Worm (Caenorhabditis elegans): ENCODE data around the gene srd-43.

The srd-43 gene

DNA sequence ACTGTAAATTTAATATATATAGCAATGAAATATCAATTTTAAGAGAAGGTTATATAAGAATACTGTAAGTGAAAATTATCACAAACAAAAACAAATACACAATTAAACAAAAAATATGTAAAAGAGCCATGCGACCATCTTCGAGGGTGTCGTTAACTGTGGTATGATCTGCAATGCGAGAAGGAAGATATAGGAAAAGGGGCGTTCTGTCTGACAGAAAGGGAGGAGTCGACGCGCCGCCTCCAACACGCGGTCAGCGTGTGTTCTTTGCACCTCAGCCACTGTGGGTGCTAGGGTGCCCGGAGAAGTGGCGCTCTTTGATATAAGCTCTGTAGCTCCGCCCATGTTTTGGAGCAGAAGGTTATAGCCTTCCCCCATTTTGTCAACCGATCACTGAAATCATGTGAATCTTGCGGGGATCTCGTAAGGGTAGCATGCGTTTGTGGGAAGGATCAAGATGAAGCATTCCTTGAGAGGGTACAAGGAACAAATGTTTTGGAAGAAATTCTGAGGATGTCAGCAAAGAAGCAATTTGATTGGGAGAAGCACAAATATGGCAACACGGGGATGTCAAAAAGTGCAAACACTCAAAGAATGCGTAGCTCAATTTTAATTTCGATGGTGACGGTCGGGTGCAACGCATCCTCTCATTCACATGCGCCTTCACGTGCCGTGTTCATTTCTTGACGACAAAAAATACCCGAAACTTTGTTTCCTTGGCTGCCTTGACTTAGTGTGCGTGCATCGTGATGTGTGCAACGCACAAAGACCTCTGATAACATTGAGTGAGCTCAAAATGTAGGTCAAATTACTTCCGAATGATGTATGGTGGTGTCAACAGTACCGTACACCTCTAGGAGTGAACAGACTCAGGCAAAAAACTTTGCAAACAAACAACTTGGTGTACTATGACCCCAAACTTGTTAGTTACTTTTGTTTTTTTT lies 45.4 kb upstream of the srd-43 start, which contains the start of gene mxl-3:
mxl-3 (minus strand) TSS at position 1 of the 944 bp plus-strand sequence.
- TF ChIP-seq ceh-18 (tag; optimal IDR thresholded peaks at IDR 0.05) (peak; percentile 11), C08G9.2 (tag; optimal IDR thresholded peaks at IDR 0.05) (peak; percentile 2), ceh-45 (GFP tag; IDR thresholded peaks at IDR 0.05) (no peak)

DNA sequence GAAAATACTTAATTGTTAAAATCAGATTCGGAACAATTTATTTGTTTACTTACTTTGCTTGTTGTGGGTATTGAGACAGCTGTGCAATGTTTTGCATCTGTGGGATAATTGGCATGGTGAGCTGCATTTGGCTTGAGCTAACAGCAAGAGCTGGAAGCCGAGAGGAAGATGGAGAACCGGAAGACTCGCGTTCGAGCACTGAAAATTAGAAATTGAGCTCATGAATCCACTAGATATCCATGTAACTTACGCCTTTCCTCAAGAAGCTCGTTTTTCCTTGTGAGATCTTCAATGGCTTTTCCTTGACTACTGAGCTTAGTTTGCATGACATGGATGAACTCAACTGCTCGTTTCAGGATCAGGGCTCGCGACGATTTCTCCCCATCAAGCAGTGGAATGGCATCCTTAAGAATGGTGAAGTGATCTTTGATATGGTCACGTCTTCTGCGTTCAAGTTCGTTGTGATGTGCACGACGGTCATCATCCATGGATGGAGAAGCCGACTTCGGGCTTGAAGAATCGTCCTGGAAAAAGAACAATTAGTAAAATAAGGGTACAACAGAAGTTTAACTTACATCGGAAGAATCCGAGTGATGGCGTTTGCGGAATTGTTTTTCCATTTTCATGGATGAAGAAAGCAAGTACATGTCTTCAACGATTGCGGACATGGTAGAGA lies 44.6 kb upstream of the srd-43 start:
- no peak for TF ChIP-seq tbx-7 (tag; optimal IDR thresholded peaks at IDR 0.05)
- no peak for TF ChIP-seq Y22D7AL.16 (tag; optimal IDR thresholded peaks at IDR 0.05)
- no peak for TF ChIP-seq unc-42 (tag; optimal IDR thresholded peaks at IDR 0.05)
- no peak for TF ChIP-seq C38D4.7 (GFP tag; optimal IDR thresholded peaks at IDR 0.05)
- no peak for TF ChIP-seq ztf-16 (tag; optimal IDR thresholded peaks at IDR 0.05)
- no peak for TF ChIP-seq ceh-34 (tag; optimal IDR thresholded peaks at IDR 0.05)
- no peak for TF ChIP-seq odd-2 (tag; optimal IDR thresholded peaks at IDR 0.05)
- no peak for TF ChIP-seq hlh-6 (tag; optimal IDR thresholded peaks at IDR 0.05)
- no peak for TF ChIP-seq ceh-30 (tag; optimal IDR thresholded peaks at IDR 0.05)
- no peak for TF ChIP-seq lin-11 (tag; optimal IDR thresholded peaks at IDR 0.05)
- TF ChIP-seq hlh-15 (tag; optimal IDR thresholded peaks at IDR 0.05): no peak

DNA sequence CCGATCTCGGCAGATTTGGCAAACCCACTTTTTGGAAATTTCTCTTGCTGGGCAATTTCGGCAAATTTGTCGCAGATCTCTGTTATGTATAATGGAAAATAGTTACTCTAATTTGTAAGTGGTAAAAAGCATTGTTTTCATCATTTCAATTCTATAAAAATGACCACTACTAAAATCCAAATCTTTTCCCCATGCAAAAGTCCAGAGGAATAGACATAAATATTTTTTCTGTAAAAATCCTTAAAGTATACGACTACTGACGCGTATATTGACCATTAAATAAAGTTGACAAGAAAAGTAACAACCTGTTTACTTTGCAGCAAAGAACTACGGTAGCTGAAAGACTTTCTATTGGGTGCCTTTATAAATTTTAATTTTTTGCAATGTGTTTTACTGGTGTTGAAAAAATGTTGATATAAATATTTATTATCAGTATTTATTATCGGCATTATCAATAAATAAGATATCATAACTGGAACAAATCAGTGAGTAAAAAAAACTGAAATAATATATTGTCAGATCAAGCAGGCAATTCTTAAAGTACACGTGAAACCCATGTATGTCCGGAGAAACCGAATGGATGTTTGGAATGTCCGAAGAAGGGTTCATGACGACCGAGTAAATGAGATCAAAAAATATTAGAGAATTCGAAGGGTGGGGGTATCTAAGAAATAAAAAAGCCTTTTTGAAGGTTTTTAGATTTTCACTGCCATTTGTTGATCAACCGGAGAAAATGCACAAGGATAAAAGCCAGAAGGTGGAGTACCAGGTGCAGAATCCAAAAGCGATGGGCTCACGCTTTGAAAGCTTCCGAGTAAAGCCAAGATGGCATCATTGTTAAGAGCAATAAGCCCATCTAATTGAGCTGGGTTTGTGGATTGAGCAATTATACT lies 43.8 kb upstream of the srd-43 start:
- TF ChIP-seq ama-1 (optimal IDR thresholded peaks at IDR 0.05) (no peak), elt-2 (tag; optimal IDR thresholded peaks at IDR 0.05) (peak; percentile 12), hlh-13 (GFP tag; optimal IDR thresholded peaks at IDR 0.05) (no peak), hlh-8 (tag; optimal IDR thresholded peaks at IDR 0.05) (no peak), ttx-3 (tag; optimal IDR thresholded peaks at IDR 0.05) (no peak), pha-2 (tag; optimal IDR thresholded peaks at IDR 0.05) (no peak), Y22D7AL.16 (tag; optimal IDR thresholded peaks at IDR 0.05) (no peak)

DNA sequence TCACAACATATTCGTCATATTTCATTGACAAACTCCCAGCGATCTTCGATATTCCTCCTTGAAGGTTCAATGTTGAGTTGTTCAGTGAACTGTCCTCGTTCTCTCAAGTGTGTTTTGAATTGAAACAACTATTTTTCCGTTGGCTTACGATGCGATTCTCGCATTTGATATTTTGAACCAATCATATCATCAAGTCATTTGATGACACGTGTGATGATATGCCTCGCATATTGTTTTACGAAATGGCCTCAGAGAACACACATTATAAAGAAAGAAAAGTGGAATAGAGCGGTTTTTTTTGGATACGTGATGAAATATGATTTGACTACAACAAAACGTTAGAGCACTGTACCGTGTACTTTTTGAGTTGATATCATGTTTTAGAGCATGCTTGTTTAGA lies 42.8 kb upstream of the srd-43 start:
- TF ChIP-seq nfya-1 (tag; optimal IDR thresholded peaks at IDR 0.05): no peak

DNA sequence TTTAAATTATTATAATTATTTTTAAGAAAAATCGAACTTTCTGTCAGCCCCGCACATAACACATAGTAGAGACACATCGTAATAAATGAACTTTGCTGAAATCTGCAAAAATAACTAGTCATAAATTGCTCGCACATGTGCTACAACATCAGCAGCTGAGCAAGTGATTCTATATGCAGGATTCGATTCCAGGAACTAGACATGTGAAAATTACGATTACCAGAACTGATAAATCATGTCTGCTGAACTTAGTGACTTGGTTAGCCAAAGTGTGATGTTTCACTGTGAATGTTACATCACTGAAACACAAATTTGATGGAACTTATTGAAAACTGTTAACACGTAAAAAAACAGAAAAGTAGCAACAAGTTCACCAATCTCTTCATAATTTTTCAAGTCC lies 41.6 kb upstream of the srd-43 start:
- TF ChIP-seq pqm-1 (tag; optimal IDR thresholded peaks at IDR 0.05): no peak
- no peak for TF ChIP-seq ttx-3 (tag; optimal IDR thresholded peaks at IDR 0.05)
- no peak for TF ChIP-seq unc-42 (tag; optimal IDR thresholded peaks at IDR 0.05)
- no peak for TF ChIP-seq C08G9.2 (tag; optimal IDR thresholded peaks at IDR 0.05)
- no peak for TF ChIP-seq hlh-8 (tag; optimal IDR thresholded peaks at IDR 0.05)
- TF ChIP-seq che-1 (tag; optimal IDR thresholded peaks at IDR 0.05): no peak
- no peak for TF ChIP-seq ceh-9 (tag; optimal IDR thresholded peaks at IDR 0.05)
- no peak for TF ChIP-seq odd-2 (tag; optimal IDR thresholded peaks at IDR 0.05)
- TF ChIP-seq ceh-48 (tag; optimal IDR thresholded peaks at IDR 0.05): no peak
- no peak for TF ChIP-seq sdc-2 (tag; optimal IDR thresholded peaks at IDR 0.05)

DNA sequence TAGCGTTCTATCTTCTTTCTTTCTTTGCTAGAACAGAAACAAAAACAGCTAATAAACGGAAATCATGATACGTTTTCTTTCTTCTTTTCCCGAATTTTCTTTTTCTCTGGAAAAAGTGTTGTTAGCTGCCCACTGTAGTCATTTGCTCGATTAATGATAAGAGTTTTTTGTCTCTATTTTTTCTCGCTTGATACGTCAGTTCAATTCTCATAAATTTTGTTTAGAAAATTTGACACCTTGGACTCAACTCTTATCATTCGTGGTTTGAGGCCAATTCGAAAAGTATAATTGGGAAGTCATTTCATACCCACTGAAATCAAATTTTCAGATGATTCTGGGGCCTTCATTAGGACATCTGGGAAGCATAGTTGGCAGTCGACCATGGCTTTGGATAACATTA lies 36.2 kb upstream of the srd-43 start:
- TF ChIP-seq zip-5 (tag; optimal IDR thresholded peaks at IDR 0.05) (no peak), fax-1 (tag; optimal IDR thresholded peaks at IDR 0.05) (no peak), ztf-16 (tag; optimal IDR thresholded peaks at IDR 0.05) (no peak), K02D7.2 (tag; optimal IDR thresholded peaks at IDR 0.05) (no peak), rnt-1 (tag; optimal IDR thresholded peaks at IDR 0.05) (no peak), gmeb-2 (tag; optimal IDR thresholded peaks at IDR 0.05) (no peak), lim-6 (tag; optimal IDR thresholded peaks at IDR 0.05) (no peak), hlh-8 (tag; optimal IDR thresholded peaks at IDR 0.05) (no peak), sdc-2 (tag; optimal IDR thresholded peaks at IDR 0.05) (no peak), C38D4.7 (GFP tag; optimal IDR thresholded peaks at IDR 0.05) (no peak), Y22D7AL.16 (tag; optimal IDR thresholded peaks at IDR 0.05) (no peak), ceh-45 (GFP tag; IDR thresholded peaks at IDR 0.05) (no peak)
